Worm (Caenorhabditis elegans): ENCODE data around the gene C16C4.1.
A peak's percentile ranks its signal among the peaks of the same experiment; 100 is the strongest.

C16C4.1 gene

DNA sequence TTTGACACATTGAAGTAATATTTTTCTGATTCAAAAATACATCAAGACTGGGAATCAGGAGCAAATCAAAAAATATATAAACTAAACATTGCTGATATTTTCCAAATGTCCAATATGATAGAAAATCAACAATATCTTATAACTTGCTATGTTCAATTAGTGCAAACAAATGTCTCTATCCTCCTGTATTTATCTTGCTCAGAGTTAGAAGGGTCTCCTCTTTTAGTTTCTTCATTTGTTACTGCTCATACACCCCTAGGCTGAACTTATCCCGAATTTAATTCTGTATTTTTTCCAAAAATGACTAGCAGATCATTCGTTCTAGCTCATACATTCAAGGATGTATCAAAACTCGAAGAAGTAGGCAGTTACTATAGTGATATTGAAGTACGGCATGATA lies 8.0 kb downstream of the C16C4.1 start, which contains the start of gene math-23:
TSS of gene math-23 (plus strand) at position 301 of the 400 bp plus-strand sequence.
- TF ChIP-seq ztf-1 (GFP tag; conservative IDR thresholded peaks at IDR 0.05) (no peak), unc-55 (GFP tag; optimal IDR thresholded peaks at IDR 0.05) (no peak), gmeb-1 (tag; optimal IDR thresholded peaks at IDR 0.05) (no peak), C34F6.9 (tag; optimal IDR thresholded peaks at IDR 0.05) (no peak), nhr-12 (tag; optimal IDR thresholded peaks at IDR 0.05) (no peak), nhr-237 (tag; optimal IDR thresholded peaks at IDR 0.05) (no peak), unc-39 (tag; optimal IDR thresholded peaks at IDR 0.05) (no peak), F13H6.1 (tag; optimal IDR thresholded peaks at IDR 0.05) (no peak), nhr-10 (tag; optimal IDR thresholded peaks at IDR 0.05) (no peak), nhr-11 (tag; optimal IDR thresholded peaks at IDR 0.05) (no peak), ZK546.5 (tag; optimal IDR thresholded peaks at IDR 0.05) (no peak), ztf-11 (tag; optimal IDR thresholded peaks at IDR 0.05) (no peak), snpc-4 (tag; optimal IDR thresholded peaks at IDR 0.05) (no peak)

DNA sequence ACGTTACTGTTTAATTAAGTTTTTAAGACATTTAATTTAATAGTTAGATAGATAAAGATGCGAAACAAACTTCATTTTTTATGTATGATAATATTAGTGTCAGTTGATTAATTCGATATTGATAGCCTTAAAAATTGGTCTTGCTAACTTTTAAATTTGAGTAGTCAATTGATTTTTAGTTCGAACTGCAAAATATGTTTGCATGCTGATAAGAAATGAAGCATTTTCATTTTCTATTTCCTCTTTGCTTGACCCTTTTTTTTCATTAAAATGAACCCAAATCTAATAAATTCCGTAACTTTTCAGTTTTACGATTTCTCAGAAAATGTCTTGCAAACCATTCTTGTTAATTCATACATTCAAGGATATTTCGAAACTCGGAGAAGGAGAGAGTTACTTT lies 11.1 kb downstream of the C16C4.1 start, which contains the start of gene math-22:
TSS of gene math-22 (plus strand) at position 301 of the 400 bp plus-strand sequence.
- TF ChIP-seq fos-1 (tag; optimal IDR thresholded peaks at IDR 0.05) (peak; percentile 23), F13H6.1 (tag; optimal IDR thresholded peaks at IDR 0.05) (no peak)

DNA sequence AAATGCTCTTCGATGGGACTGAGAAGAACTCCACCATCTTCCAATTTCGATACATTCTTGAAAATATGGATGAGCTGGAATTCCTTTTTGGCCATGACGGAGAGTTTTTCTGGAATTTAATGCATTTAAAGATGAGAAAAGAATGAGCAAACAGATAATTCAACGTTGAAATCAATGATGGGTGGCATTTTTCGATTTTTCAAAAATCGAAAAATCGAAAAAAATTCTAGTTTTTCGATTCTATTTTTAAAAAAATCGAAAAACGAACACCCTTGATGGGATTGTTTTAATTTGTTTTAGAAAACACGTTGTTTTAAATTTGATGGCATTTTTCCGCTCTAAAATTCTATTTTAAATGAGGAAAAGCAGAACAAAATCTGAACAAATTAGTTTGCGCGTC lies 18.7 kb downstream of the C16C4.1 start, which contains the start of gene math-31:
TSS of gene math-31 (minus strand) at position 101 of the 400 bp plus-strand sequence.
- TF ChIP-seq ceh-16 (tag; optimal IDR thresholded peaks at IDR 0.05) (no peak), nhr-129 (tag; optimal IDR thresholded peaks at IDR 0.05) (no peak), lin-13 (GFP tag; optimal IDR thresholded peaks at IDR 0.05) (no peak), sma-3 (GFP tag; optimal IDR thresholded peaks at IDR 0.05) (no peak), dmd-4 (tag; optimal IDR thresholded peaks at IDR 0.05) (no peak), nhr-10 (tag; optimal IDR thresholded peaks at IDR 0.05) (no peak), unc-62 (GFP tag; optimal IDR thresholded peaks at IDR 0.05) (no peak), elt-1 (tag; optimal IDR thresholded peaks at IDR 0.05) (no peak), peb-1 (tag; optimal IDR thresholded peaks at IDR 0.05) (no peak), ama-1 (optimal IDR thresholded peaks at IDR 0.05) (no peak), nhr-237 (tag; optimal IDR thresholded peaks at IDR 0.05) (no peak), crh-2 (tag; optimal IDR thresholded peaks at IDR 0.05) (no peak), unc-39 (tag; optimal IDR thresholded peaks at IDR 0.05) (no peak)

DNA sequence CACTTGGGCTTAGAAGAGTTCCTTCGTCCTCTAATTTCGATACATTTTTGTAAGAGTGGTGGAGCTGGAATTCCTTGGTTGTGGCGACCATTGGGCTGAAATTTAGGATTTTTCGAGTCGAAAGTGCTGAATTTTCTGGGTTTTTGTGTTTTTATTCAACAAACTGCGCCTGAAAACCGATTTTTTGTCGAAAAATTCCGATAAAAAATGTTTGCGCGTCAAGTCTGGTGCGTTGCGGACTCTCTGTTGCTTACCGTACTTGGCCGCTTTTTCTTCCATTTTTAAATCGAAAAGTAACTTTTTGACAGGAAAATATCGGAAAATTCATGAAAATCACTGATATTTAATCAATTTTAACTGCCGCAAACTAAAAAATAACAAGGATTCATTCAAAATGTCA lies 23.9 kb downstream of the C16C4.1 start, which contains the start of gene bath-4:
TSS of gene bath-4 (minus strand) at position 101 of the 400 bp plus-strand sequence.
- TF ChIP-seq nhr-12 (tag; optimal IDR thresholded peaks at IDR 0.05) = no peak
- no peak for TF ChIP-seq ceh-82 (tag; optimal IDR thresholded peaks at IDR 0.05)
- no peak for TF ChIP-seq nhr-10 (tag; optimal IDR thresholded peaks at IDR 0.05)
- no peak for TF ChIP-seq F13H6.1 (tag; optimal IDR thresholded peaks at IDR 0.05)
- TF ChIP-seq nhr-77 (tag; optimal IDR thresholded peaks at IDR 0.05) = no peak
- no peak for TF ChIP-seq unc-55 (GFP tag; optimal IDR thresholded peaks at IDR 0.05)
- no peak for TF ChIP-seq alr-1 (tag; optimal IDR thresholded peaks at IDR 0.05)
- TF ChIP-seq nhr-129 (tag; optimal IDR thresholded peaks at IDR 0.05) = no peak
- TF ChIP-seq elt-1 (tag; optimal IDR thresholded peaks at IDR 0.05) = no peak
- no peak for TF ChIP-seq ama-1 (optimal IDR thresholded peaks at IDR 0.05)
- no peak for TF ChIP-seq aly-2 (tag; optimal IDR thresholded peaks at IDR 0.05)
- no peak for TF ChIP-seq mab-5 (tag; optimal IDR thresholded peaks at IDR 0.05)
- TF ChIP-seq ZK546.5 (tag; optimal IDR thresholded peaks at IDR 0.05) = no peak

DNA sequence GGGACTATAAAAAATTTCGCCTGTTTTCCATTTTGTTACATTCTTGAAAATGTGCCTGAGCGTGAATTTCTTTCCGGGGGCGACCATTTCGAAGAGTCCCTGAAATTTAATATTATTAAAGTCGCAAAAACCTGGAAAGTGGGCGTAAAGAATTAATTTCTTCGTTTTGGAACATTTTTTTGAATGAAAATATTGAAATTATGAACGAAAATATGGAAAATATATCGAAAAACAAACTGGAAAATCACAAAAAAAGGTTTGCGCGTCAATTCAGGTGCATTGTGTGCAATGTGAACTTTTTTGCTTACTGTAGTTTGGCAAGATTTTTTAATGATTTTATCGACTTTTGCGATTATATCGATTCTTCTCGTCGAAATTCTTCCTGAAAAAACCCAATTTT lies 27.0 kb downstream of the C16C4.1 start, which contains the start of gene bath-7:
TSS of gene bath-7 (minus strand) at position 101 of the 400 bp plus-strand sequence.
- TF ChIP-seq dmd-4 (tag; optimal IDR thresholded peaks at IDR 0.05) (no peak), ztf-11 (tag; optimal IDR thresholded peaks at IDR 0.05) (no peak), mdl-1 (tag; optimal IDR thresholded peaks at IDR 0.05) (no peak), mab-5 (tag; optimal IDR thresholded peaks at IDR 0.05) (no peak), fos-1 (tag; optimal IDR thresholded peaks at IDR 0.05) (no peak), ama-1 (optimal IDR thresholded peaks at IDR 0.05) (no peak), lin-11 (tag; optimal IDR thresholded peaks at IDR 0.05) (no peak), aly-2 (tag; optimal IDR thresholded peaks at IDR 0.05) (no peak), elt-1 (tag; optimal IDR thresholded peaks at IDR 0.05) (no peak), ceh-16 (tag; optimal IDR thresholded peaks at IDR 0.05) (no peak), lin-39 (tag; optimal IDR thresholded peaks at IDR 0.05) (no peak), nhr-21 (tag; optimal IDR thresholded peaks at IDR 0.05) (no peak), blmp-1 (tag; optimal IDR thresholded peaks at IDR 0.05; ENCODE audit: insufficient read depth) (no peak), nhr-6 (tag; optimal IDR thresholded peaks at IDR 0.05) (no peak)
